Worm (Caenorhabditis elegans) whole organism, L4 larva: Measurements from ENCODE around the gene npa-1.
A peak's percentile ranks its signal among the peaks of the same experiment; 100 is the strongest.

Experiments used
- F44E2.7 ChIP-seq: fragments of 200-800 bp; sonication (Bioruptor generic); IDR thresholded peaks from 2 replicates; pipeline ENCODE4 v2.1.2; 2022; ENCODE audit warnings: missing genetic modification characterization, missing compliant biosample characterization
- T26A8.4 ChIP-seq: fragments of 200-800 bp; sonication (Bioruptor generic); IDR thresholded peaks from 2 replicates; pipeline ENCODE4 v1.3.6; 2022; ENCODE audit warnings: missing genetic modification characterization, missing compliant biosample characterization
- ceh-44 ChIP-seq: fragments of 200-800 bp; sonication (Bioruptor generic); IDR thresholded peaks from 2 replicates; pipeline ENCODE4 v1.3.6; 2022; ENCODE audit warnings: missing genetic modification reagents, missing genetic modification characterization, missing compliant biosample characterization
- ces-1 ChIP-seq: fragments of 150-350 bp; sonication (generic microtip); optimal IDR thresholded peaks from 4 replicates; lab custom pipeline; 2014; ENCODE audit warnings: missing biosample characterization, missing genetic modification reagents, missing genetic modification characterization
- mdl-1 ChIP-seq, 2 experiments: fragments of 150-350 bp in 1 of 2; sonication (generic microtip) in 1 of 2; optimal IDR thresholded peaks; 2 replicates each; lab custom pipeline; 2014 to 2017; ENCODE audit warnings: missing biosample characterization in 2 of 2, missing genetic modification characterization in 2 of 2
- nhr-111 ChIP-seq: fragments of 200-800 bp; sonication (Bioruptor generic); optimal IDR thresholded peaks from 2 replicates; lab custom pipeline; 2018; ENCODE audit warnings: mild to moderate bottlenecking, missing genetic modification characterization, missing compliant biosample characterization
- nhr-42 ChIP-seq: fragments of 200-800 bp; sonication (Bioruptor generic); IDR thresholded peaks from 2 replicates; pipeline ENCODE4 v1.3.6; 2022; ENCODE audit warnings: missing genetic modification characterization, missing compliant biosample characterization
- unc-39 ChIP-seq: sonication (generic microtip); optimal IDR thresholded peaks from 2 replicates; lab custom pipeline; 2017; ENCODE audit warnings: missing biosample characterization, missing genetic modification characterization
- vab-7 ChIP-seq: fragments of 200-800 bp; sonication (Bioruptor generic); IDR thresholded peaks from 2 replicates; pipeline ENCODE4 v1.3.6; 2022; ENCODE audit warnings: missing genetic modification reagents, missing genetic modification characterization, missing compliant biosample characterization
- zag-1 ChIP-seq: fragments of 150-350 bp; optimal IDR thresholded peaks from 2 replicates; lab custom pipeline; 2014; ENCODE audit warnings: missing biosample characterization, missing genetic modification characterization

DNA sequence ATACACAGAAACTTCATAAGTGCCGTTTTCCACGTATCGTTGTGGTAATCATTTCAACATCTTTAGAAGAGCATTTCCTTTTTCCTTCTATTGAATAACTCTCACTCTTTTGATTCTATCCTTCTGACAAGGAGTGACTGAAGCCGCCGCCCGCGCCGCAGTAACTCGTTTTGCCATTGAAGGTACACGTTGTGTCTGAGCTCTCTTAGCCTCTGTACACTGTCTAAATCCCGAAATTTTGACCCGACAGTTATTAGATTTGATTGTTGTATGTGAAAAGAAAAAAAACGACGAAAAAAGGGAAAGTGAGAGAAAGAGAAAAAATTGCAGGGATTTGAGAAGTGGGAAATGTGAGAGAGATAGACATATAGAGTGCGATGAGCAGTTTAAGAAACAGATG lies 35.7 kb downstream of the npa-1 start:
- no peak for TF ChIP-seq T26A8.4 (GFP tag; lab: Robert Waterston, UW)
- TF ChIP-seq vab-7 (GFP tag; lab: Robert Waterston, UW): no peak
- no peak for TF ChIP-seq mdl-1 (tag; optimal IDR thresholded peaks at IDR 0.05; lab: Kevin White, UChicago)
- TF ChIP-seq zag-1 (tag; lab: Kevin White, UChicago): no peak
- peak; percentile 71 for TF ChIP-seq ces-1 (GFP tag; lab: Kevin White, UChicago)
- TF ChIP-seq nhr-42 (GFP tag; lab: Robert Waterston, UW): no peak
- TF ChIP-seq ceh-44 (GFP tag; lab: Robert Waterston, UW): no peak
- no peak for TF ChIP-seq unc-39 (tag; lab: Kevin White, UChicago)
- no peak for TF ChIP-seq F44E2.7 (GFP tag; lab: Robert Waterston, UW)
- TF ChIP-seq nhr-111 (GFP tag; lab: Kevin White, UChicago): no peak
